Worm (Caenorhabditis elegans) whole organism, L4/young adult: ENCODE data around the gene F17H10.1.

Experiments used
- W03F9.2 ChIP-seq: fragments of 150-350 bp; optimal IDR thresholded peaks from 2 replicates; lab custom pipeline; 2014; ENCODE audit warnings: missing biosample characterization, missing genetic modification characterization
- him-1 ChIP-seq: sonication (generic microtip); optimal IDR thresholded peaks from 2 replicates; lab custom pipeline; 2016; ENCODE audit warnings: missing genotype, missing genetic modification reagents, missing genetic modification characterization, missing compliant biosample characterization

DNA sequence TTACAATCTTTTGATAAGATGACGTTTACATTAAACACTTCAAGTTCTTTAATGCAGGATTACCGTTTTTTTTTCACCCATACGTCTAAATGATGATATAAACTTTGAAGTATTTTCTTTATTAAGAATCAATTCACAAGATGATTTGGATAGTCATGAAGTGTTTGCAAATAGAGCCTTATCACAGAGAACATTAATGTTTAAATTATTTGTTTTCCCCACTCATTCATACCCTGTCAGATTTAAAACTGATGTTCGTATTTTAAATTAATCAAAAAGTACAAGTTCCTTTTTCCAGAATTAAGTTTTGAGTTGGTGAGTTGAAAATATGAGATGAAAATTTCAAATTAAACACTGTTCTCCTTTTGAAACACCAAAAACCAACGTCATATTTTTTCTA, 14.4 kb upstream of the F17H10.1 start, which contains the start of gene R03G8.3:
- no peak for TF ChIP-seq him-1
- TF ChIP-seq W03F9.2 (tag; lab: Kevin White, UChicago), result no peak
